Fruit fly (Drosophila melanogaster) whole organism, embryonic: Measurements from ENCODE around the gene bnl.
A peak's percentile ranks its signal among the peaks of the same experiment; 100 is the strongest.

ENCODE experiments used
- Antp ChIP-seq: fragments of 200-800 bp; sonication (Bioruptor generic); optimal IDR thresholded peaks from 3 replicates; lab custom pipeline; 2016; ENCODE audit warnings: missing biosample characterization, missing genetic modification characterization
- CG10267 ChIP-seq: fragments of 200-800 bp; sonication (Bioruptor generic); optimal IDR thresholded peaks from 2 replicates; lab custom pipeline; 2018; ENCODE audit warnings: missing biosample characterization, mild to moderate bottlenecking, missing genetic modification characterization, moderate library complexity
- CG10565 ChIP-seq: fragments of 200-800 bp; sonication (Bioruptor generic); optimal IDR thresholded peaks from 3 replicates; lab custom pipeline; 2016; ENCODE audit warnings: missing biosample characterization, mild to moderate bottlenecking, missing genetic modification characterization
- CG11398 ChIP-seq: fragments of 200-800 bp; sonication (Bioruptor generic); optimal IDR thresholded peaks from 2 replicates; lab custom pipeline; 2016; ENCODE audit warnings: missing biosample characterization, missing genetic modification characterization
- CG12299 ChIP-seq: fragments of 200-800 bp; sonication (Bioruptor generic); optimal IDR thresholded peaks from 2 replicates; lab custom pipeline; 2018; ENCODE audit warnings: missing biosample characterization, mild to moderate bottlenecking, missing genetic modification characterization
- CG14050 ChIP-seq: fragments of 200-800 bp; sonication (Bioruptor generic); IDR thresholded peaks from 3 replicates; pipeline ENCODE4 v1.3.6; 2022; ENCODE audit warnings: missing biosample characterization, missing genetic modification characterization
- CG1832 ChIP-seq: fragments of 200-800 bp; sonication (Bioruptor generic); optimal IDR thresholded peaks from 2 replicates; lab custom pipeline; 2017; ENCODE audit warnings: missing biosample characterization, mild to moderate bottlenecking, missing genetic modification characterization, inconsistent platforms
- CG18599 ChIP-seq: fragments of 200-800 bp; sonication (Bioruptor generic); optimal IDR thresholded peaks from 3 replicates; lab custom pipeline; 2017; ENCODE audit warnings: missing biosample characterization, missing genetic modification characterization, mild to moderate bottlenecking, moderate library complexity, missing genetic modification reagents
- CG18764 ChIP-seq: fragments of 200-800 bp; sonication (Bioruptor generic); optimal IDR thresholded peaks from 3 replicates; lab custom pipeline; 2016; ENCODE audit warnings: missing biosample characterization, missing genetic modification characterization
- CG2199 ChIP-seq: fragments of 200-800 bp; sonication (Bioruptor generic); IDR thresholded peaks from 3 replicates; pipeline ENCODE4 v1.3.6; 2022; ENCODE audit warnings: missing biosample characterization, missing genetic modification characterization
- CG4820 ChIP-seq: fragments of 200-800 bp; sonication (Bioruptor generic); optimal IDR thresholded peaks from 3 replicates; lab custom pipeline; 2016; ENCODE audit warnings: missing biosample characterization, missing genetic modification characterization
- CG5180 ChIP-seq: fragments of 200-800 bp; sonication (Bioruptor generic); optimal IDR thresholded peaks from 3 replicates; lab custom pipeline; 2017; ENCODE audit warnings: missing biosample characterization, missing genetic modification characterization, mild to moderate bottlenecking, moderate library complexity, missing genetic modification reagents
- CG6791 ChIP-seq: fragments of 200-800 bp; sonication (Bioruptor generic); IDR thresholded peaks from 3 replicates; pipeline ENCODE4 v1.3.6; 2022; ENCODE audit warnings: missing biosample characterization, missing genetic modification characterization; ENCODE audit not compliant: partially characterized antibody
- CG7372 ChIP-seq: fragments of 200-800 bp; sonication (Bioruptor generic); IDR thresholded peaks from 2 replicates; pipeline ENCODE4 v1.3.6; 2022; ENCODE audit warnings: missing biosample characterization, missing genetic modification characterization
- CG8765 ChIP-seq: fragments of 200-800 bp; sonication (Bioruptor generic); IDR thresholded peaks from 2 replicates; pipeline ENCODE4 v1.3.6; 2022; ENCODE audit warnings: missing biosample characterization, missing genetic modification characterization
- Camta ChIP-seq: fragments of 200-800 bp; sonication (Bioruptor generic); optimal IDR thresholded peaks from 2 replicates; lab custom pipeline; 2016; ENCODE audit warnings: missing biosample characterization, missing genetic modification characterization
- ERR ChIP-seq: fragments of 200-800 bp; sonication (Bioruptor generic); optimal IDR thresholded peaks from 2 replicates; lab custom pipeline; 2016; ENCODE audit warnings: missing biosample characterization, missing genetic modification characterization
- H2.0 ChIP-seq: fragments of 200-800 bp; sonication (Bioruptor generic); IDR thresholded peaks from 2 replicates; pipeline ENCODE4 v1.3.6; 2022; ENCODE audit warnings: missing biosample characterization, missing genetic modification characterization
- HHEX ChIP-seq: fragments of 200-800 bp; sonication (Bioruptor generic); optimal IDR thresholded peaks from 3 replicates; lab custom pipeline; 2017; ENCODE audit warnings: missing biosample characterization, mild to moderate bottlenecking, missing genetic modification characterization, missing genetic modification reagents
- HLH4C ChIP-seq: fragments of 200-800 bp; sonication (Bioruptor generic); IDR thresholded peaks from 3 replicates; pipeline ENCODE4 v1.3.6; 2022; ENCODE audit warnings: missing biosample characterization, missing genetic modification characterization; ENCODE audit not compliant: partially characterized antibody
- Hey ChIP-seq: fragments of 200-800 bp; sonication (Bioruptor generic); optimal IDR thresholded peaks from 3 replicates; lab custom pipeline; 2018; ENCODE audit warnings: missing biosample characterization, mild to moderate bottlenecking, missing genetic modification characterization
- Hr39 ChIP-seq: fragments of >200 bp; optimal IDR thresholded peaks from 2 replicates; lab custom pipeline; 2017
- Ravus ChIP-seq: fragments of 200-800 bp; sonication (Bioruptor generic); IDR thresholded peaks from 2 replicates; pipeline ENCODE4 v1.3.6; 2022; ENCODE audit warnings: missing biosample characterization, missing genetic modification characterization
- YL-1 ChIP-seq: fragments of 200-800 bp; sonication (Bioruptor generic); optimal IDR thresholded peaks from 3 replicates; lab custom pipeline; 2017; ENCODE audit warnings: missing biosample characterization, mild to moderate bottlenecking, missing genetic modification characterization
- ab ChIP-seq: fragments of 200-800 bp; sonication (Bioruptor generic); optimal IDR thresholded peaks from 2 replicates; lab custom pipeline; 2016; ENCODE audit warnings: missing biosample characterization, missing genetic modification characterization
- aop ChIP-seq: fragments of 200-800 bp; sonication (Bioruptor generic); IDR thresholded peaks from 2 replicates; pipeline ENCODE4 v1.3.6; 2022; ENCODE audit warnings: missing biosample characterization, missing genetic modification characterization
- ash1 ChIP-seq: fragments of 200-800 bp; sonication (Bioruptor generic); optimal IDR thresholded peaks from 2 replicates; lab custom pipeline; 2018; ENCODE audit warnings: missing biosample characterization, mild to moderate bottlenecking, missing genetic modification characterization
- cg ChIP-seq: fragments of 200-800 bp; sonication (Bioruptor generic); optimal IDR thresholded peaks from 3 replicates; lab custom pipeline; 2019; ENCODE audit warnings: missing biosample characterization, mild to moderate bottlenecking, missing genetic modification characterization, moderate library complexity
- corto ChIP-seq: fragments of 200-800 bp; sonication (Bioruptor generic); optimal IDR thresholded peaks from 2 replicates; lab custom pipeline; 2016; ENCODE audit warnings: missing biosample characterization, mild to moderate bottlenecking, missing genetic modification characterization, moderate library complexity
- disco-r ChIP-seq: fragments of 200-800 bp; sonication (Bioruptor generic); optimal IDR thresholded peaks from 2 replicates; lab custom pipeline; 2016; ENCODE audit warnings: missing biosample characterization, missing genetic modification characterization
- en ChIP-seq: fragments of 200-800 bp; sonication (Bioruptor generic); optimal IDR thresholded peaks from 2 replicates; lab custom pipeline; 2016; ENCODE audit warnings: missing biosample characterization, missing genetic modification characterization
- eyg ChIP-seq: fragments of 200-800 bp; sonication (Bioruptor generic); optimal IDR thresholded peaks from 3 replicates; lab custom pipeline; 2016; ENCODE audit warnings: missing biosample characterization, missing genetic modification characterization
- gcm2 ChIP-seq: fragments of 200-800 bp; sonication (Bioruptor generic); optimal IDR thresholded peaks from 2 replicates; lab custom pipeline; 2016; ENCODE audit warnings: missing biosample characterization, missing genetic modification characterization
- grau ChIP-seq: fragments of 200-800 bp; optimal IDR thresholded peaks from 3 replicates; lab custom pipeline; 2019; ENCODE audit warnings: missing biosample characterization, mild to moderate bottlenecking, missing genetic modification characterization, moderate library complexity
- grn ChIP-seq: fragments of 200-800 bp; sonication (Bioruptor generic); optimal IDR thresholded peaks from 3 replicates; lab custom pipeline; 2017; ENCODE audit warnings: missing biosample characterization, missing genetic modification characterization
- jigr1 ChIP-seq: fragments of 200-800 bp; sonication (Bioruptor generic); IDR thresholded peaks from 3 replicates; pipeline ENCODE4 v1.3.6; 2022; ENCODE audit warnings: missing biosample characterization, missing genetic modification characterization
- kah ChIP-seq: fragments of 200-800 bp; sonication (Bioruptor generic); optimal IDR thresholded peaks from 2 replicates; lab custom pipeline; 2018; ENCODE audit warnings: missing biosample characterization, mild to moderate bottlenecking, missing genetic modification characterization
- klu ChIP-seq: fragments of 200-800 bp; sonication (Bioruptor generic); IDR thresholded peaks from 2 replicates; pipeline ENCODE4 v1.3.6; 2022; ENCODE audit warnings: missing biosample characterization, missing genetic modification characterization
- lbe ChIP-seq: fragments of 200-800 bp; sonication (Bioruptor generic); optimal IDR thresholded peaks from 2 replicates; lab custom pipeline; 2016; ENCODE audit warnings: missing biosample characterization, mild to moderate bottlenecking, missing genetic modification characterization
- lilli ChIP-seq: fragments of 200-800 bp; sonication (Bioruptor generic); optimal IDR thresholded peaks from 3 replicates; lab custom pipeline; 2016; ENCODE audit warnings: missing biosample characterization, missing genetic modification characterization
- maf-S ChIP-seq: fragments of 200-800 bp; sonication (Bioruptor generic); optimal IDR thresholded peaks from 2 replicates; lab custom pipeline; 2016; ENCODE audit warnings: missing biosample characterization, missing genetic modification characterization
- nom ChIP-seq: fragments of 200-800 bp; sonication (Bioruptor generic); optimal IDR thresholded peaks from 2 replicates; lab custom pipeline; 2017; ENCODE audit warnings: missing biosample characterization, missing genetic modification characterization, mild to moderate bottlenecking, moderate library complexity, missing genetic modification reagents
- p53 ChIP-seq: fragments of 200-800 bp; sonication (Bioruptor generic); optimal IDR thresholded peaks from 2 replicates; lab custom pipeline; 2016; ENCODE audit warnings: missing biosample characterization, missing genetic modification characterization
- sd ChIP-seq: fragments of 200-800 bp; sonication (Bioruptor generic); optimal IDR thresholded peaks from 3 replicates; lab custom pipeline; 2018; ENCODE audit warnings: missing biosample characterization, mild to moderate bottlenecking, missing genetic modification characterization, moderate library complexity
- shn ChIP-seq: fragments of 200-800 bp; sonication (Bioruptor generic); optimal IDR thresholded peaks from 3 replicates; lab custom pipeline; 2016; ENCODE audit warnings: missing biosample characterization, missing genetic modification characterization
- sna ChIP-seq: fragments of 200-800 bp; sonication (Bioruptor generic); IDR thresholded peaks from 2 replicates; pipeline ENCODE4 v1.3.6; 2022; ENCODE audit warnings: missing biosample characterization, missing genetic modification characterization; ENCODE audit not compliant: partially characterized antibody
- ssp ChIP-seq: fragments of 200-800 bp; sonication (Bioruptor generic); IDR thresholded peaks from 2 replicates; pipeline ENCODE4 v1.3.6; 2022; ENCODE audit warnings: missing biosample characterization, missing genetic modification characterization
- tap ChIP-seq: fragments of 200-800 bp; optimal IDR thresholded peaks from 3 replicates; lab custom pipeline; 2019; ENCODE audit warnings: missing biosample characterization, mild to moderate bottlenecking, missing genetic modification characterization, moderate library complexity
- unpg ChIP-seq: fragments of 200-800 bp; sonication (Bioruptor generic); optimal IDR thresholded peaks from 3 replicates; lab custom pipeline; 2018; ENCODE audit warnings: missing biosample characterization, mild to moderate bottlenecking, missing genetic modification characterization, moderate library complexity
- vnd ChIP-seq: fragments of 200-800 bp; sonication (Bioruptor generic); IDR thresholded peaks from 3 replicates; pipeline ENCODE4 v1.3.6; 2022; ENCODE audit warnings: missing biosample characterization, missing genetic modification characterization; ENCODE audit not compliant: partially characterized antibody
- wek ChIP-seq: fragments of 200-800 bp; sonication (Bioruptor generic); optimal IDR thresholded peaks from 3 replicates; lab custom pipeline; 2018; ENCODE audit warnings: missing biosample characterization, mild to moderate bottlenecking, missing genetic modification characterization, moderate library complexity

bnl gene

dm6 chr3R:19847591-19848256, 11.1 kb upstream of the bnl start (continued):
- TF ChIP-seq Hey (tag; lab: Kevin White, UChicago): no peak
- TF ChIP-seq CG10267 (tag; lab: Kevin White, UChicago): no peak
- no peak for TF ChIP-seq lbe (GFP tag; lab: Kevin White, UChicago)
- no peak for TF ChIP-seq sd (tag; lab: Kevin White, UChicago)
- TF ChIP-seq CG10565: no peak
- TF ChIP-seq p53 (GFP tag; lab: Kevin White, UChicago): no peak
- no peak for TF ChIP-seq nom (GFP tag; lab: Kevin White, UChicago)
- no peak for TF ChIP-seq Ravus (GFP tag; lab: Robert Waterston, UW)
- peak; percentile 14; the same call in 1 of the 2 replicates for TF ChIP-seq sna (GFP tag; lab: Robert Waterston, UW)
- TF ChIP-seq HHEX (GFP tag; lab: Kevin White, UChicago): no peak
- TF ChIP-seq ssp (GFP tag; lab: Robert Waterston, UW): no peak
- TF ChIP-seq eyg (GFP tag; lab: Kevin White, UChicago): no peak
- TF ChIP-seq cg: no peak
- TF ChIP-seq shn: peak; percentile 26
- peak; percentile 12 for TF ChIP-seq grn (GFP tag; lab: Kevin White, UChicago)
- TF ChIP-seq ab (GFP tag; lab: Kevin White, UChicago): no peak
- no peak for TF ChIP-seq H2.0 (GFP tag; lab: Robert Waterston, UW)
- TF ChIP-seq CG5180: no peak
- TF ChIP-seq HLH4C: no peak
- TF ChIP-seq CG7372 (GFP tag; lab: Robert Waterston, UW): no peak
- no peak for TF ChIP-seq CG2199
- TF ChIP-seq corto (GFP tag; lab: Kevin White, UChicago): no peak
- TF ChIP-seq lilli (GFP tag; lab: Kevin White, UChicago): no peak
- peak; percentile 25 for TF ChIP-seq gcm2 (GFP tag; lab: Kevin White, UChicago)
- no peak for TF ChIP-seq Hr39
- peak; percentile 1 for TF ChIP-seq en (GFP tag; lab: Kevin White, UChicago)
- TF ChIP-seq vnd (GFP tag; lab: Robert Waterston, UW): no peak
- no peak for TF ChIP-seq CG1832 (GFP tag; lab: Kevin White, UChicago)
- TF ChIP-seq tap (tag; lab: Kevin White, UChicago): no peak
- peak; percentile 53 for TF ChIP-seq YL-1 (GFP tag; lab: Kevin White, UChicago)
- TF ChIP-seq CG18764 (GFP tag; lab: Kevin White, UChicago): no peak
- peak; percentile 69 for TF ChIP-seq wek (GFP tag; lab: Kevin White, UChicago)
- peak; percentile 19 for TF ChIP-seq disco-r (GFP tag; lab: Kevin White, UChicago)
- TF ChIP-seq kah: no peak
- no peak for TF ChIP-seq klu (GFP tag; lab: Robert Waterston, UW)
- no peak for TF ChIP-seq Antp
- TF ChIP-seq CG6791 (GFP tag; lab: Robert Waterston, UW): no peak
- no peak for TF ChIP-seq jigr1 (GFP tag; lab: Robert Waterston, UW)
- TF ChIP-seq ERR (GFP tag; lab: Kevin White, UChicago): no peak
- TF ChIP-seq CG18599 (GFP tag; lab: Kevin White, UChicago): no peak
- TF ChIP-seq CG11398 (GFP tag; lab: Kevin White, UChicago): no peak
- TF ChIP-seq ash1 (GFP tag; lab: Kevin White, UChicago): no peak
- TF ChIP-seq unpg: peak; percentile 53
- TF ChIP-seq maf-S (GFP tag; lab: Kevin White, UChicago): no peak
- TF ChIP-seq aop (GFP tag; lab: Robert Waterston, UW): no peak
- TF ChIP-seq CG4820 (GFP tag; lab: Kevin White, UChicago): no peak
- TF ChIP-seq grau: no peak
- no peak for TF ChIP-seq Camta (GFP tag; lab: Kevin White, UChicago)
- no peak for TF ChIP-seq CG14050
- TF ChIP-seq CG8765: no peak
- TF ChIP-seq CG12299 (tag; lab: Kevin White, UChicago): peak; percentile 58
